Worm (Caenorhabditis elegans) whole organism, mixed stage, embryonic: ENCODE data around the gene F49C12.5.
A peak's percentile ranks its signal among the peaks of the same experiment; 100 is the strongest.

ENCODE experiments used
- M03D4.4 ChIP-seq: sonication (generic microtip); optimal IDR thresholded peaks from 2 replicates; lab custom pipeline; 2017; ENCODE audit warnings: mild to moderate bottlenecking, missing genetic modification characterization, missing compliant biosample characterization
- bed-3 ChIP-seq: fragments of 200-800 bp; sonication (Bioruptor generic); optimal IDR thresholded peaks from 3 replicates; lab custom pipeline; 2018; ENCODE audit warnings: mild to moderate bottlenecking, missing genetic modification characterization, moderate library complexity, missing compliant biosample characterization
- blmp-1 ChIP-seq: fragments of 150-350 bp; optimal IDR thresholded peaks from 2 replicates; lab custom pipeline; 2014; ENCODE audit warnings: missing biosample characterization, missing genetic modification characterization
- ceh-39 ChIP-seq: fragments of 150-350 bp; optimal IDR thresholded peaks from 2 replicates; lab custom pipeline; 2014; ENCODE audit warnings: missing biosample characterization, missing genetic modification characterization
- ceh-43 ChIP-seq: fragments of 200-800 bp; sonication (Bioruptor generic); optimal IDR thresholded peaks from 2 replicates; lab custom pipeline; 2018; ENCODE audit warnings: mild to moderate bottlenecking, missing genetic modification characterization, moderate library complexity, missing compliant biosample characterization
- ceh-83 ChIP-seq: fragments of 200-800 bp; sonication (Bioruptor generic); optimal IDR thresholded peaks from 2 replicates; lab custom pipeline; 2018; ENCODE audit warnings: mild to moderate bottlenecking, missing genetic modification characterization, missing compliant biosample characterization
- ces-1 ChIP-seq: fragments of 150-350 bp; optimal IDR thresholded peaks from 2 replicates; lab custom pipeline; 2014; ENCODE audit warnings: missing biosample characterization, missing genetic modification reagents, missing genetic modification characterization
- cnd-1 ChIP-seq: fragments of 200-800 bp; sonication (Bioruptor generic); optimal IDR thresholded peaks from 2 replicates; lab custom pipeline; 2018; ENCODE audit warnings: mild to moderate bottlenecking, missing genetic modification characterization, missing compliant biosample characterization
- drap-1 ChIP-seq: fragments of 200-800 bp; sonication (Bioruptor generic); optimal IDR thresholded peaks from 3 replicates; lab custom pipeline; 2018; ENCODE audit warnings: mild to moderate bottlenecking, missing genetic modification characterization, missing compliant biosample characterization
- elt-1 ChIP-seq: sonication (generic microtip); optimal IDR thresholded peaks from 2 replicates; lab custom pipeline; 2017; ENCODE audit warnings: missing genetic modification characterization, mild to moderate bottlenecking, missing compliant biosample characterization, antibody characterized with exemption, moderate library complexity, borderline replicate concordance; ENCODE audit not compliant: insufficient read depth
- elt-3 ChIP-seq: fragments of 150-350 bp; optimal IDR thresholded peaks from 2 replicates; lab custom pipeline; 2014; ENCODE audit warnings: missing biosample characterization, missing genetic modification characterization
- flh-1 ChIP-seq: fragments of 200-800 bp; sonication (Bioruptor generic); optimal IDR thresholded peaks from 2 replicates; lab custom pipeline; 2018; ENCODE audit warnings: mild to moderate bottlenecking, missing genetic modification characterization, moderate library complexity, missing compliant biosample characterization
- ham-2 ChIP-seq: fragments of 200-800 bp; sonication (Bioruptor generic); optimal IDR thresholded peaks from 2 replicates; lab custom pipeline; 2018; ENCODE audit warnings: mild to moderate bottlenecking, missing genetic modification characterization, missing compliant biosample characterization
- hlh-1 ChIP-seq: fragments of 150-350 bp; optimal IDR thresholded peaks from 2 replicates; lab custom pipeline; 2014; ENCODE audit warnings: missing biosample characterization, missing genetic modification reagents, missing genetic modification characterization
- lin-13 ChIP-seq: fragments of 150-350 bp; optimal IDR thresholded peaks from 2 replicates; lab custom pipeline; 2014; ENCODE audit warnings: missing biosample characterization, missing genetic modification characterization
- lin-32 ChIP-seq: fragments of 200-800 bp; sonication (Bioruptor generic); optimal IDR thresholded peaks from 2 replicates; lab custom pipeline; 2018; ENCODE audit warnings: mild to moderate bottlenecking, missing genetic modification characterization, missing compliant biosample characterization
- lsy-2 ChIP-seq: fragments of 150-350 bp; optimal IDR thresholded peaks from 2 replicates; lab custom pipeline; 2014; ENCODE audit warnings: missing biosample characterization, missing genetic modification characterization
- mab-5 ChIP-seq: fragments of 150-350 bp; optimal IDR thresholded peaks from 2 replicates; lab custom pipeline; 2014; ENCODE audit warnings: missing biosample characterization, missing genetic modification characterization
- mep-1 ChIP-seq: fragments of 150-350 bp; optimal IDR thresholded peaks from 2 replicates; lab custom pipeline; 2017; ENCODE audit warnings: missing biosample characterization, missing genetic modification reagents, missing genetic modification characterization, inconsistent platforms
- mls-2 ChIP-seq: sonication (generic microtip); optimal IDR thresholded peaks from 2 replicates; lab custom pipeline; 2016; ENCODE audit warnings: mild to moderate bottlenecking, missing genetic modification characterization, moderate library complexity, missing compliant biosample characterization
- nhr-12 ChIP-seq: fragments of 150-350 bp; optimal IDR thresholded peaks from 2 replicates; lab custom pipeline; 2014; ENCODE audit warnings: missing biosample characterization, missing genetic modification characterization
- nhr-2 ChIP-seq: fragments of 150-350 bp; optimal IDR thresholded peaks from 2 replicates; lab custom pipeline; 2014; ENCODE audit warnings: missing biosample characterization, missing genetic modification characterization
- nhr-237 ChIP-seq: fragments of 150-350 bp; optimal IDR thresholded peaks from 2 replicates; lab custom pipeline; 2014; ENCODE audit warnings: missing biosample characterization, missing genetic modification characterization
- nhr-28 ChIP-seq: fragments of 150-350 bp; optimal IDR thresholded peaks from 2 replicates; lab custom pipeline; 2014; ENCODE audit warnings: missing biosample characterization, missing genetic modification characterization
- nhr-76 ChIP-seq: sonication (generic microtip); optimal IDR thresholded peaks from 2 replicates; lab custom pipeline; 2017; ENCODE audit warnings: missing biosample characterization, missing genetic modification characterization
- pha-4 ChIP-seq: fragments of 150-350 bp; optimal IDR thresholded peaks from 2 replicates; lab custom pipeline; 2018; ENCODE audit warnings: missing biosample characterization, missing genetic modification reagents, missing genetic modification characterization
- sem-2 ChIP-seq: fragments of 200-800 bp; sonication (Bioruptor generic); optimal IDR thresholded peaks from 2 replicates; lab custom pipeline; 2018; ENCODE audit warnings: mild to moderate bottlenecking, missing genetic modification characterization, missing compliant biosample characterization
- snpc-4 ChIP-seq: fragments of 150-350 bp; optimal IDR thresholded peaks from 2 replicates; lab custom pipeline; 2014; ENCODE audit warnings: missing biosample characterization, missing genetic modification characterization
- sptf-1 ChIP-seq: sonication (generic microtip); optimal IDR thresholded peaks from 2 replicates; lab custom pipeline; 2017; ENCODE audit warnings: mild to moderate bottlenecking, missing genetic modification characterization, moderate library complexity, missing compliant biosample characterization
- tbx-8 ChIP-seq: fragments of 200-800 bp; sonication (Bioruptor generic); optimal IDR thresholded peaks from 2 replicates; lab custom pipeline; 2018; ENCODE audit warnings: mild to moderate bottlenecking, missing genetic modification characterization, moderate library complexity, missing compliant biosample characterization
- unc-120 ChIP-seq: sonication (generic microtip); optimal IDR thresholded peaks from 2 replicates; lab custom pipeline; 2017; ENCODE audit warnings: missing genetic modification characterization, missing compliant biosample characterization; ENCODE audit not compliant: poor library complexity, severe bottlenecking
- unc-39 ChIP-seq: fragments of 150-350 bp; optimal IDR thresholded peaks from 2 replicates; lab custom pipeline; 2014; ENCODE audit warnings: missing biosample characterization, missing genetic modification characterization
- unc-62 ChIP-seq: fragments of 150-350 bp; optimal IDR thresholded peaks from 2 replicates; lab custom pipeline; 2014; ENCODE audit warnings: missing biosample characterization, missing genetic modification reagents, missing genetic modification characterization
- zip-8 ChIP-seq: fragments of 150-350 bp; optimal IDR thresholded peaks from 2 replicates; lab custom pipeline; 2014; ENCODE audit warnings: missing biosample characterization, missing genetic modification characterization
- ztf-11 ChIP-seq: fragments of 150-350 bp; optimal IDR thresholded peaks from 2 replicates; lab custom pipeline; 2014; ENCODE audit warnings: missing biosample characterization, missing genetic modification characterization

F49C12.5 gene

DNA sequence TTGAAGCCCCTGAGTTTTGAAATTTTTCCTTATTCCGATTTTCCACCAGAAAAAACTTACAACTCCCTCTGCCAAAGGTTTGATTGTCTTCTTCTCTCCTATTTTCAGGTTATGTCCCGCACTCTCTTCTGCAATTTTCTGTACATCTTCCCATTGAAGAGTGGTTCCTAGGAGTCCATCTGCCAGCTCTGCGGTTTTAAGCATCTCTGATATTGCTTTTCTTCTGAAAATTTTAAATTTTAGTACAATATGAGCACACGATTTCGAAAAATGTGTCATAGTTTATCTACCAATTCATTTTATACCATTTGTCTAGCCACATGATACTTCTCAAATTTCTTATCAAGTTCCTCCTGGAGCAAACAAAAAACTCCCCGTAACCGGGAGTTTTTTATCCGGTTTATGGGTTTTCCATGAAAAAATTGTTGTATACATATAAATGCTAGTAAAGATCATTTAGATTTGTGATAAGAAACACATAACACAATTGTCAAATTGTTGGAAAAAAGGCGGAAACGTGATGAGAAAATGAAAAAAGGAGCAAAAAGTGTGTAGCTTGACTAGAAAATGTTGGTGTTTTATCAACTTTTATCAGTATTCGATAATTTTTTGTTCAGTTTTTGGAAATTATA is 6.3 kb downstream of the F49C12.5 start:
- TF ChIP-seq mab-5 (tag; lab: Kevin White, UChicago) (no peak), bed-3 (no peak), ztf-11 (tag; lab: Kevin White, UChicago) (no peak), flh-1 (no peak), nhr-28 (no peak), lin-13 (tag; lab: Kevin White, UChicago) (no peak)

DNA sequence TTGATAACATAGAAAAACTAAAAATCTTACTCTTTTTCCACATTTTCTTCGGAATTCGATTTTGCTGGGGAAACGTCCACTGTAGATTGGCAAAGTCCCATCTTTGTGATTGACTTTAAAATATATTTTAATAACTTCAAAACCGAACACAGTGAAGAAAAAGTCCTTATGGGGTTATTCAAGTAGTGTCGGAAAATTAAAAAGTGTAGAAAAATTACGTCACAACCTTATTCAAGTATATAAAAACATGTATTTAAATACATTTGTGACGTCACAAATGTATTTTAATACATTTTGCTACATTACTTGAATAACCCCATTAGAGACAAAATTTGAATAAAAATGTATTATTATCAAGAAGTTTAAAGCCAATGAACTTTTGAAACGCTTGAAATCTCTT is 8.1 kb downstream of the F49C12.5 start, which contains the start of gene F49C12.7:
F49C12.7 (minus strand) TSS at position 101 of the 400 bp plus-strand sequence.
- peak; percentile 89 for TF ChIP-seq zip-8

DNA sequence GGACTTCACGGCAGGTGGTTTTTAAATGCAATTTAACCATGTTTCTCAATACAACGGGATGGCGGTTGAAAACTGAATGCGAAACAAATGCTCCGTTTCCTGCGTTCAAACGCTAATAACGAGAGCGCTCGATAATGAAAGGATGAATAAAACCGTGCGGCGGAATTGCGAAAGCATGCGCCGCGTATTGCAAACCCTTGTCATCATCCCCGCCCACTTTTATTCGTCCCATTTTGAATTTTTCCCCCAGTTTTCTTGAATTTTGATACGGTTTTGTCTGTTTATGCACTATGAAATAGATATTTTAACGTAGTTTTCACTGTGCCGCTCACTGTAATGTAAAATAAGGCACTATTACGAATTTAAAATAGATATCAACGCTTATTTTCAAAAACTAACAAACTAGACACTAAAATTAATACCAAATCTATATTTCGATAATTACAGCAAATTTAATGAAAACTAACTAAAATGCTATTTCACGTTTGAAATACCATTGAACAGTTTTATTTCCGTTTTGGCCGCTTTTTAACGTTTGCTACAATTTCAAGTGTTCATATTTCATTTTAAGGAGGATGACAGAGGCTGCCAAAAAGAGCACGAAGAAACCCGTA is 11.5 kb downstream of the F49C12.5 start, which contains the start of the genes F49C12.9 and rpn-7:
F49C12.9 (minus strand) TSS at position 148 of the 614 bp plus-strand sequence.
rpn-7 (plus strand) TSS at position 564 of the 614 bp plus-strand sequence.
- no peak for TF ChIP-seq unc-120 (tag; lab: Kevin White, UChicago)
- TF ChIP-seq drap-1 (GFP tag; lab: Kevin White, UChicago) = peak; percentile 73
- TF ChIP-seq elt-1 (tag; lab: Kevin White, UChicago) = peak; percentile 36
- no peak for TF ChIP-seq tbx-8 (GFP tag; lab: Kevin White, UChicago)
- TF ChIP-seq ceh-43 = peak; percentile 81
- TF ChIP-seq M03D4.4 = peak; percentile 67
- TF ChIP-seq mab-5 (tag; lab: Kevin White, UChicago) = no peak
- TF ChIP-seq unc-39 (tag; lab: Kevin White, UChicago) = no peak
- TF ChIP-seq ces-1 (GFP tag; lab: Kevin White, UChicago) = peak; percentile 60
- TF ChIP-seq mls-2 (tag; lab: Kevin White, UChicago) = no peak
- TF ChIP-seq flh-1 = peak; percentile 7
- peak; percentile 82 for TF ChIP-seq mep-1
- peak; percentile 62 for TF ChIP-seq cnd-1 (tag; lab: Kevin White, UChicago)
- TF ChIP-seq unc-62 (GFP tag; lab: Kevin White, UChicago) = no peak
- TF ChIP-seq pha-4 (tag; lab: Kevin White, UChicago) = peak; percentile 7
- no peak for TF ChIP-seq ham-2 (GFP tag; lab: Kevin White, UChicago)
- TF ChIP-seq sem-2 (GFP tag; lab: Kevin White, UChicago) = peak; percentile 36
- peak; percentile 85 for TF ChIP-seq sptf-1 (tag; lab: Kevin White, UChicago)
- TF ChIP-seq nhr-76 (tag; lab: Kevin White, UChicago) = peak; percentile 1
- no peak for TF ChIP-seq elt-3 (tag; lab: Kevin White, UChicago)
- peak; percentile 37 for TF ChIP-seq lsy-2
- no peak for TF ChIP-seq blmp-1 (tag; lab: Kevin White, UChicago)
- peak; percentile 67 for TF ChIP-seq hlh-1 (tag; lab: Kevin White, UChicago)
- no peak for TF ChIP-seq lin-13 (tag; lab: Kevin White, UChicago)
- peak; percentile 52 for TF ChIP-seq ztf-11 (tag; lab: Kevin White, UChicago)
- peak; percentile 30 for TF ChIP-seq ceh-39
- no peak for TF ChIP-seq nhr-28
- TF ChIP-seq zip-8 = no peak
- no peak for TF ChIP-seq lin-32 (GFP tag; lab: Kevin White, UChicago)
- TF ChIP-seq nhr-12 = peak; percentile 35
- TF ChIP-seq ceh-83 (GFP tag; lab: Kevin White, UChicago) = no peak
- no peak for TF ChIP-seq snpc-4 (tag; lab: Kevin White, UChicago)
- TF ChIP-seq nhr-2 (tag; lab: Kevin White, UChicago) = no peak
- TF ChIP-seq bed-3 = peak; percentile 37
- peak; percentile 16 for TF ChIP-seq nhr-237 (tag; lab: Kevin White, UChicago)

DNA sequence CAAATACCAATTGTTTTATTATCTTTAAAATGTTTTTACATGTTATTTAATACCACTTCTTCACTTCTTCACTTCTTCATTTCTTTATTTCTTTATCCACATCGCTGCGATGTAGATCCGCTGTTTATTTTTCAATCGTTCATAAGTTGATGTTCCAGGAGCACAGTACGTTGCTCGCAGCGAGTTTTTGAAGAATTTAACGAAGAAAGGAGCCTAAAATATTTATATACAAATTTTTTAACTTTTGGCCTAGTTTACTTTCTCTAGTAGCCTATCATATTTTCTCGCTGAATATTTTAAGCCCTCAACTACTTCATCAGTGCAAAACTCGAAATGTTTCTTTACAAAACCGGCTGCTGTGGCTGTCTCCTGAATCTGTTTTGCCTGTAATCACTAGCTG is 13.4 kb downstream of the F49C12.5 start:
- TF ChIP-seq drap-1 (GFP tag; lab: Kevin White, UChicago) (no peak), pha-4 (tag; lab: Kevin White, UChicago) (no peak), flh-1 (no peak), nhr-76 (tag; lab: Kevin White, UChicago) (no peak), ham-2 (GFP tag; lab: Kevin White, UChicago) (no peak), cnd-1 (tag; lab: Kevin White, UChicago) (no peak), ceh-83 (GFP tag; lab: Kevin White, UChicago) (no peak), zip-8 (no peak), nhr-12 (no peak), bed-3 (no peak), unc-39 (tag; lab: Kevin White, UChicago) (no peak), unc-62 (GFP tag; lab: Kevin White, UChicago) (no peak), ceh-43 (no peak), snpc-4 (tag; lab: Kevin White, UChicago) (no peak), M03D4.4 (no peak), mls-2 (tag; lab: Kevin White, UChicago) (no peak), sem-2 (GFP tag; lab: Kevin White, UChicago) (no peak), sptf-1 (tag; lab: Kevin White, UChicago) (no peak), lin-32 (GFP tag; lab: Kevin White, UChicago) (no peak), ceh-39 (no peak)
